Fruit fly (Drosophila melanogaster): ENCODE measurements around the gene CG15824.

CG15824 gene

DNA sequence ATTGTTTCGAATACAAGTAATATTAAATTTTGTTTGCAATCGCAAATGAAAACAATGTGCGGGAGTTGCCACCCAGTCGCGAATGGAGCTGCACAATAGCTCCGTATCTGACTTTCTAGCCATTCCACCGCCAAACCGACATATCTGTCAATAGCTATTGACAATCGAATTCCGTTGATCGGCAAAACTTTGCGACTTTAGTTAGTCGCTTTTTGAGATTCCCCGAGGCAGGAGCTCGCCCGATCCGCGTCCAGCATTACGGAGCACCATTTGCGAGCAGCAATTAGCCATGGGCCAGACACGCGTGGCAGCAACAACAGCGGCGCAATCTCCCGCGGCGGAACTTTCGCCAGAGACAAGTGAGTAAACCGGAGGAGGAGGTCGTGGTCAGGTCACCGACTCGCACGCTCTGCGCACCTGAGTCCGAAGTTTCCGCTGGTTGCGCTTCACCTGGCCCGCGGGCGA lies 32.3 kb downstream of the CG15824 start, which contains the start of the genes CG4291 and kraken:
TSS of gene CG4291 (minus strand) at position 84 of the 465 bp plus-strand sequence.
TSS of gene kraken (plus strand) at position 122 of the 465 bp plus-strand sequence.
- TF ChIP-seq Sp1 (GFP tag; optimal IDR thresholded peaks at IDR 0.05) (peak; percentile 49), jim (GFP tag; optimal IDR thresholded peaks at IDR 0.05) (no peak), Vsx2 (GFP tag; optimal IDR thresholded peaks at IDR 0.05; ENCODE audit: partially characterized antibody) (no peak), h (GFP tag; optimal IDR thresholded peaks at IDR 0.05) (peak; percentile 74), foxo (GFP tag; optimal IDR thresholded peaks at IDR 0.05) (peak in 1 of 2 experiments; percentile 61), Rel (GFP tag; optimal IDR thresholded peaks at IDR 0.05) (no peak), Rel (tag; optimal IDR thresholded peaks at IDR 0.05) (peak; percentile 43), woc (GFP tag; optimal IDR thresholded peaks at IDR 0.05) (peak; percentile 26), Hnf4 (GFP tag; optimal IDR thresholded peaks at IDR 0.05) (peak; percentile 70), N (GFP tag; optimal IDR thresholded peaks at IDR 0.05) (no peak), Mio (GFP tag; optimal IDR thresholded peaks at IDR 0.05) (no peak), tai (GFP tag; optimal IDR thresholded peaks at IDR 0.05) (no peak), GATAd (GFP tag; optimal IDR thresholded peaks at IDR 0.05) (no peak), br (GFP tag; optimal IDR thresholded peaks at IDR 0.05) (peak; percentile 43), Hr78 (GFP tag; optimal IDR thresholded peaks at IDR 0.05) (no peak), pan (optimal IDR thresholded peaks at IDR 0.05) (no peak), brk (GFP tag; optimal IDR thresholded peaks at IDR 0.05) (no peak), HLH106 (tag; optimal IDR thresholded peaks at IDR 0.05) (peak; percentile 51), CrebA (GFP tag; optimal IDR thresholded peaks at IDR 0.05; ENCODE audit: borderline replicate concordance) (no peak), fru (GFP tag; optimal IDR thresholded peaks at IDR 0.05) (peak; percentile 15), CG32264 (GFP tag; optimal IDR thresholded peaks at IDR 0.05) (no peak), usp (GFP tag; optimal IDR thresholded peaks at IDR 0.05) (no peak), Dif (GFP tag; optimal IDR thresholded peaks at IDR 0.05; ENCODE audit: partially characterized antibody) (no peak), OdsH (GFP tag; optimal IDR thresholded peaks at IDR 0.05) (peak; percentile 23), Hr83 (GFP tag; optimal IDR thresholded peaks at IDR 0.05; ENCODE audit: poor library complexity, severe bottlenecking) (peak; percentile 60), dsf (GFP tag; optimal IDR thresholded peaks at IDR 0.05; ENCODE audit: borderline replicate concordance) (no peak), Dfd (GFP tag; optimal IDR thresholded peaks at IDR 0.05) (no peak), ey (GFP tag; optimal IDR thresholded peaks at IDR 0.05) (peak; percentile 36), Jra (GFP tag; optimal IDR thresholded peaks at IDR 0.05) (no peak), dmrt93B (GFP tag; optimal IDR thresholded peaks at IDR 0.05) (no peak), CG9705 (GFP tag; optimal IDR thresholded peaks at IDR 0.05) (peak; percentile 45), Myc (optimal IDR thresholded peaks at IDR 0.05) (peak; percentile 96), dl (GFP tag; optimal IDR thresholded peaks at IDR 0.05; ENCODE audit: insufficient read depth in 1 of 2, partially characterized antibody in 2 of 2) (no peak), sage (GFP tag; optimal IDR thresholded peaks at IDR 0.05) (no peak), rgr (GFP tag; optimal IDR thresholded peaks at IDR 0.05) (peak; percentile 66), Abd-B (GFP tag; optimal IDR thresholded peaks at IDR 0.05) (no peak), sv (GFP tag; optimal IDR thresholded peaks at IDR 0.05) (peak; percentile 59), lola (GFP tag; optimal IDR thresholded peaks at IDR 0.05) (no peak), psq (GFP tag; optimal IDR thresholded peaks at IDR 0.05) (peak; percentile 35)

DNA sequence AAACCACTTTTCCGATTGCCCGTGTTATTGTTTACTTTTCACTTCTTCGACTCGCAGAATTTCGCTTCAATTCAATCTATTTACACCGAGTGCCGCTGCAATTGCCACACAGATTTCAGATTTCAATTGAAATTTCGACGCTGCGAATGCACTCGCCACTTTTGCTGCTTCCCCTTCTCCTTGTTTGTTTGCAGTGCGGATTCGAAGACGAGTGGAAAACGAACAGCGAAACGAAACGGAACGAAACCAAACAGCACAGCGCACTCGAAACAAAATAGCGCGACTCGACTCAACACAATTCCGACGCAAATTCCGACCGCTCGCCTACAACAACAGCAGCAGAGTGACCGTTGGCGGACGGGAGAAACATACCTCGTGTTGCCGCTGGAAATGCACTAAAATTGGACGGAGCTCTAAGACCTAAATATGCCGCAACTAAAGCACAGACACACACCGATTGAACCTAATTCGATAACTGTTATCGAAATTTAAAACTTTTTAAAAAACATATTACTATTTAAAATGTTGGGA lies 34.1 kb downstream of the CG15824 start, which contains the start of gene drongo:
TSS of gene drongo (minus strand) at position 345 of the 531 bp plus-strand sequence.
- TF ChIP-seq CG9705 (GFP tag; optimal IDR thresholded peaks at IDR 0.05) (no peak), Hr83 (GFP tag; optimal IDR thresholded peaks at IDR 0.05; ENCODE audit: poor library complexity, severe bottlenecking) (peak; percentile 55), br (GFP tag; optimal IDR thresholded peaks at IDR 0.05) (peak; percentile 55), brk (GFP tag; optimal IDR thresholded peaks at IDR 0.05) (no peak), sage (GFP tag; optimal IDR thresholded peaks at IDR 0.05) (no peak), Hnf4 (GFP tag; optimal IDR thresholded peaks at IDR 0.05) (peak; percentile 41), foxo (GFP tag; optimal IDR thresholded peaks at IDR 0.05) (peak in 1 of 2 experiments; percentile 14), lola (GFP tag; optimal IDR thresholded peaks at IDR 0.05) (no peak), OdsH (GFP tag; optimal IDR thresholded peaks at IDR 0.05) (no peak), Dfd (GFP tag; optimal IDR thresholded peaks at IDR 0.05) (no peak), dmrt93B (GFP tag; optimal IDR thresholded peaks at IDR 0.05) (no peak), Dif (GFP tag; optimal IDR thresholded peaks at IDR 0.05; ENCODE audit: partially characterized antibody) (peak; percentile 17), Mio (GFP tag; optimal IDR thresholded peaks at IDR 0.05) (no peak), Hr78 (GFP tag; optimal IDR thresholded peaks at IDR 0.05) (no peak), dsf (GFP tag; optimal IDR thresholded peaks at IDR 0.05; ENCODE audit: borderline replicate concordance) (peak; percentile 1), Sp1 (GFP tag; optimal IDR thresholded peaks at IDR 0.05) (peak; percentile 68), sv (GFP tag; optimal IDR thresholded peaks at IDR 0.05) (no peak), GATAd (GFP tag; optimal IDR thresholded peaks at IDR 0.05) (no peak), Abd-B (GFP tag; optimal IDR thresholded peaks at IDR 0.05) (no peak), pan (optimal IDR thresholded peaks at IDR 0.05) (no peak), ey (GFP tag; optimal IDR thresholded peaks at IDR 0.05) (no peak), CrebA (GFP tag; optimal IDR thresholded peaks at IDR 0.05; ENCODE audit: borderline replicate concordance) (no peak), Rel (GFP tag; optimal IDR thresholded peaks at IDR 0.05) (no peak), Rel (tag; optimal IDR thresholded peaks at IDR 0.05) (peak; percentile 26), Vsx2 (GFP tag; optimal IDR thresholded peaks at IDR 0.05; ENCODE audit: partially characterized antibody) (no peak), Myc (optimal IDR thresholded peaks at IDR 0.05) (peak; percentile 5), HLH106 (tag; optimal IDR thresholded peaks at IDR 0.05) (no peak), N (GFP tag; optimal IDR thresholded peaks at IDR 0.05) (no peak), fru (GFP tag; optimal IDR thresholded peaks at IDR 0.05) (peak; percentile 8), woc (GFP tag; optimal IDR thresholded peaks at IDR 0.05) (no peak), CG32264 (GFP tag; optimal IDR thresholded peaks at IDR 0.05) (no peak), Jra (GFP tag; optimal IDR thresholded peaks at IDR 0.05) (peak; percentile 36), jim (GFP tag; optimal IDR thresholded peaks at IDR 0.05) (peak; percentile 61), psq (GFP tag; optimal IDR thresholded peaks at IDR 0.05) (peak; percentile 75), h (GFP tag; optimal IDR thresholded peaks at IDR 0.05) (peak; percentile 46), usp (GFP tag; optimal IDR thresholded peaks at IDR 0.05) (no peak), tai (GFP tag; optimal IDR thresholded peaks at IDR 0.05) (no peak), rgr (GFP tag; optimal IDR thresholded peaks at IDR 0.05) (peak; percentile 20), dl (GFP tag; optimal IDR thresholded peaks at IDR 0.05; ENCODE audit: insufficient read depth in 1 of 2, partially characterized antibody in 2 of 2) (no peak)

All from whole organism, wandering third instar larva.